Fruit fly (Drosophila melanogaster) whole organism, prepupa: ENCODE results near the gene Grd.

Experiments used
- CG10669 ChIP-seq: fragments of 200-800 bp; sonication (Bioruptor generic); optimal IDR thresholded peaks from 3 replicates; lab custom pipeline; 2018; ENCODE audit warnings: missing biosample characterization, mild to moderate bottlenecking, missing genetic modification characterization, moderate library complexity
- CG11294 ChIP-seq: fragments of 200-800 bp; sonication (Bioruptor generic); IDR thresholded peaks from 2 replicates; pipeline ENCODE4 v1.3.6; 2022; ENCODE audit warnings: missing biosample characterization, missing genetic modification characterization
- CG15336 ChIP-seq: fragments of 200-800 bp; sonication (Bioruptor generic); IDR thresholded peaks from 2 replicates; pipeline ENCODE4 v1.3.6; 2022; ENCODE audit warnings: missing biosample characterization, missing genetic modification characterization
- CG6854 ChIP-seq: fragments of 200-800 bp; sonication (Bioruptor generic); optimal IDR thresholded peaks from 2 replicates; lab custom pipeline; 2017; ENCODE audit warnings: missing biosample characterization, mild to moderate bottlenecking, missing genetic modification characterization
- CG8632 ChIP-seq: fragments of 200-800 bp; sonication (Bioruptor generic); optimal IDR thresholded peaks from 3 replicates; lab custom pipeline; 2016; ENCODE audit warnings: missing biosample characterization, missing genetic modification characterization
- CG9139 ChIP-seq: fragments of 200-800 bp; sonication (Bioruptor generic); optimal IDR thresholded peaks from 3 replicates; lab custom pipeline; 2017; ENCODE audit warnings: missing biosample characterization, mild to moderate bottlenecking, missing genetic modification characterization
- Eip93F ChIP-seq: fragments of 200-800 bp; sonication (Bioruptor generic); optimal IDR thresholded peaks from 2 replicates; lab custom pipeline; 2016; ENCODE audit warnings: missing biosample characterization, mild to moderate bottlenecking, missing genetic modification characterization
- Hr39 ChIP-seq: fragments of 200-800 bp; sonication (Bioruptor generic); optimal IDR thresholded peaks from 2 replicates; lab custom pipeline; 2016; ENCODE audit warnings: missing biosample characterization, missing genetic modification characterization
- Lpt ChIP-seq: fragments of 200-800 bp; sonication (Bioruptor generic); optimal IDR thresholded peaks from 3 replicates; lab custom pipeline; 2016; ENCODE audit warnings: missing biosample characterization, missing genetic modification characterization
- OdsH ChIP-seq: fragments of 200-800 bp; sonication (Bioruptor generic); optimal IDR thresholded peaks from 3 replicates; lab custom pipeline; 2016; ENCODE audit warnings: missing biosample characterization, missing genetic modification characterization
- Sox15 ChIP-seq: fragments of 200-800 bp; sonication (Bioruptor generic); optimal IDR thresholded peaks from 3 replicates; lab custom pipeline; 2016; ENCODE audit warnings: missing biosample characterization, missing genetic modification characterization
- cyc ChIP-seq: fragments of 200-800 bp; sonication (Bioruptor generic); optimal IDR thresholded peaks from 3 replicates; lab custom pipeline; 2016; ENCODE audit warnings: missing biosample characterization, missing genetic modification characterization
- dac ChIP-seq: fragments of 200-800 bp; sonication (Bioruptor generic); optimal IDR thresholded peaks from 2 replicates; lab custom pipeline; 2017; ENCODE audit warnings: missing biosample characterization, mild to moderate bottlenecking, missing genetic modification characterization
- esn ChIP-seq: fragments of 200-800 bp; sonication (Bioruptor generic); optimal IDR thresholded peaks from 2 replicates; lab custom pipeline; 2016; ENCODE audit warnings: missing biosample characterization, mild to moderate bottlenecking, missing genetic modification characterization, moderate library complexity
- fd85E ChIP-seq: fragments of 200-800 bp; sonication (Bioruptor generic); optimal IDR thresholded peaks from 3 replicates; lab custom pipeline; 2016; ENCODE audit warnings: missing biosample characterization, missing genetic modification characterization
- svp ChIP-seq: fragments of 200-800 bp; sonication (Bioruptor generic); peaks from one replicate; lab custom pipeline; 2016; ENCODE audit warnings: missing biosample characterization, missing genetic modification characterization
- vri ChIP-seq: fragments of 200-800 bp; sonication (Bioruptor generic); optimal IDR thresholded peaks from 3 replicates; lab custom pipeline; 2016; ENCODE audit warnings: missing biosample characterization, mild to moderate bottlenecking, missing genetic modification characterization

The Grd gene

DNA sequence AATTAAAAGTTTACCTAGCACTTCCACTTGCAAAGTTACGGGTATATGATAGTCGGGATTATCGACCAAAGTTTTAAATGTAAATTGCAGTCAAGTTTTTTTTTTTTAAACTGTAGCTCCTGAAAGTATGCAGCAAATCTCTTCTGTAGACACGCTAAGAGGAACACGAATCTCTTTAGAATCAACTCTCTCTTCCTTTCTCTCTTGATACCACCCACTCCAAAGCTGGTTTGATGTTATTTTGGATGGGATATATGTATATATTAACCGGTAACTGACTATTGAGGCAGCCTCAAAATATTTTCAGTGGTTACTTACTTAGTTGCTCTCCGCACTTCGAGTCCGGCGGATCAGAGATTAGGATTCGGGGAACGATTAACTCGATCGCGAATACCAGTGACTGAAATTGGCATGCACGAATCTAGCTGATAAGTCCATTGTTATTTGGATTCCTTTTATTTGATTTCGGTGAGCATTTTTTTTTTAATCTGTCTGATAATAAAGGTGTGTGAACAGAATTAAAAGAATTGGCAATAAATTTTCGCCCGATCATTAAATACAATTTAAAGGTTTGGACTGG is 55.7 kb downstream of the Grd start, which contains the start of gene CG7408 (continued):
- no peak for TF ChIP-seq esn
- TF ChIP-seq Sox15 (GFP tag; lab: Kevin White, UChicago), result no peak
- TF ChIP-seq Lpt (GFP tag; lab: Kevin White, UChicago), result peak; percentile 3
- no peak for TF ChIP-seq OdsH (GFP tag; lab: Kevin White, UChicago)
- TF ChIP-seq, all 60 proteins: peak for 6

DNA sequence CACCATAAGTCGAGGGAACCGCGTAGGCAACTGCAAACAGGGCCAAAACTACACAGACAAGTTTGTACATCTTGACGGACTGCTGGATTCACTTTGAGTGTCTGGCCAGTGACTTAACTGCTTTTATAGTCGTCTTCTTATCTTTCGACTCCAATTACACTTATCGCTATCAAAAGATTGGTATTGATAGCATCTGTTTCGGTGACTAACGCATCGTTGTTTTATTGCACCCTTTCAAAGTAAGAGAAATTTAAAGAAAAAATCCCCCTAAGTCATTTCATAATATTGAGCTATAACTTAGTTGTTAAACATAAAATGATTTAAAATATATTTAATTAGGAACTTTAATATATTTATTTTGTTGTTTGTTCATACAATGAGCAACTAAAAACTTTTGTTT is 61.1 kb downstream of the Grd start, which contains the start of gene CG5506:
CG5506 (minus strand) TSS at position 101 of the 400 bp plus-strand sequence.
- TF ChIP-seq CG9139 (no peak), vri (GFP tag; lab: Kevin White, UChicago) (peak; percentile 37)

DNA sequence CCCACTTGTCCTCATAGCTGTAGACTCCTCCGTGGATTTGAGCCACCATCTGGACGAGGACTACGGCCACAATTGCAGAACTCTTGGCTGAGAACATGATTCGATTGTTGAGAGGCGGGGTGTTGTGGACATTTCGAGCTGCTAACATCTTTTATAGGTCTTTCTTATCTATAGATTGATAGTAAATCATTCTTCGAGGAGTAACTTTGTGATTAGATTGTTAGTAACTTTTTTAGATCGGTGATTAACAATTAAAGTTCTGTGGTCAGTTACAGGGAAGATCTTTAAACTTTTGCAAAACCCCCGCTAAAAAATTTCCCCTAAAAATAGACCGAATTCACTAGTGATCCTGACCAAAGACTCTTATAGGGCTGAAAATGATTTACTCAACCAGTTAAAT is 63.4 kb downstream of the Grd start, which contains the start of gene CG16775:
CG16775 (minus strand) TSS at position 101 of the 400 bp plus-strand sequence.
- TF ChIP-seq CG8632 (GFP tag; lab: Kevin White, UChicago) (no peak), CG6854 (GFP tag; lab: Kevin White, UChicago) (no peak), CG10669 (GFP tag; lab: Kevin White, UChicago) (no peak), Eip93F (no peak), CG11294 (GFP tag; lab: Robert Waterston, UW) (no peak), svp (GFP tag; lab: Kevin White, UChicago) (no peak), cyc (GFP tag; lab: Kevin White, UChicago) (no peak), Hr39 (GFP tag; lab: Kevin White, UChicago) (no peak), vri (GFP tag; lab: Kevin White, UChicago) (no peak)

DNA sequence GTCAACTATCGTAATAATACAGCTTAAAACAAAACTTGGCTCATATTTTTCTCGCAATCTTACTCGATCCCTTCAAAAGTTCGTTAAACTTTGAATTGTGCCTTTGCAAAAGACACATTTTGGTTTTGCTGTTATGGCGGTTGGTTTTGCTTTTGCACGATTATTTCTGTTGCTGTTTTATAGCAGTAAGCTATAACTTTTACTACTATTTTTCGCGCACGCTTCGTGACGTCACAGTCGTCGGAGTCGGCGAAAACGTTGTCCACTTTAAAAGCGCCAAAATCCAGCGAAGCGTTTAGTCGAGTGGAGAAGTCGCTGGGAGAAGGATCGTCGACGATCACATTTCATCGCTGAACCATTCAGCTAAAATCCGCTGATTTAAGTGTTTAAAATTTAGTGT is 64.3 kb downstream of the Grd start, which contains the start of gene CG7402:
CG7402 (plus strand) TSS at position 313 of the 400 bp plus-strand sequence.
- TF ChIP-seq dac (GFP tag; lab: Kevin White, UChicago) (no peak), fd85E (no peak), Lpt (GFP tag; lab: Kevin White, UChicago) (no peak), CG15336 (no peak), Hr39 (GFP tag; lab: Kevin White, UChicago) (no peak)
- TF ChIP-seq, all 60 proteins: peak for 0
